Worm (Caenorhabditis elegans) whole organism, L3 larva: Measurements from ENCODE around the gene Y49E10.18.

Experiments used
- R02D3.7 ChIP-seq: fragments of 150-350 bp; optimal IDR thresholded peaks from 2 replicates; lab custom pipeline; 2014; ENCODE audit warnings: missing biosample characterization, missing genetic modification characterization
- ZK546.5 ChIP-seq: sonication (generic microtip); optimal IDR thresholded peaks from 2 replicates; lab custom pipeline; 2017; ENCODE audit warnings: missing biosample characterization, missing genetic modification characterization
- aly-2 ChIP-seq: fragments of 150-350 bp; optimal IDR thresholded peaks from 2 replicates; lab custom pipeline; 2014; ENCODE audit warnings: missing biosample characterization, missing genetic modification characterization
- ama-1 ChIP-seq: fragments of 150-350 bp; optimal IDR thresholded peaks from 2 replicates; lab custom pipeline; 2018
- ceh-16 ChIP-seq: sonication (generic microtip); optimal IDR thresholded peaks from 2 replicates; lab custom pipeline; 2017; ENCODE audit warnings: missing biosample characterization, missing genetic modification characterization
- ceh-28 ChIP-seq: fragments of 150-350 bp; optimal IDR thresholded peaks from 2 replicates; lab custom pipeline; 2014; ENCODE audit warnings: missing biosample characterization, missing genetic modification reagents, missing genetic modification characterization
- ceh-82 ChIP-seq: fragments of 150-350 bp; optimal IDR thresholded peaks from 2 replicates; lab custom pipeline; 2014; ENCODE audit warnings: missing biosample characterization, missing genetic modification characterization
- ceh-9 ChIP-seq: sonication (generic microtip); optimal IDR thresholded peaks from 2 replicates; lab custom pipeline; 2018; ENCODE audit warnings: missing biosample characterization, missing genetic modification characterization
- daf-12 ChIP-seq: fragments of 150-350 bp; optimal IDR thresholded peaks from 2 replicates; lab custom pipeline; 2014; ENCODE audit warnings: missing biosample characterization, missing genetic modification reagents, missing genetic modification characterization
- egl-27 ChIP-seq: sonication (generic microtip); optimal IDR thresholded peaks from 4 replicates; lab custom pipeline; 2017; ENCODE audit warnings: missing biosample characterization, missing genetic modification reagents, missing genetic modification characterization
- egl-5 ChIP-seq: fragments of 150-350 bp; optimal IDR thresholded peaks from 2 replicates; lab custom pipeline; 2017; ENCODE audit warnings: missing biosample characterization, missing genetic modification reagents, missing genetic modification characterization, inconsistent platforms
- elt-1 ChIP-seq: fragments of 150-350 bp; optimal IDR thresholded peaks from 2 replicates; lab custom pipeline; 2014; ENCODE audit warnings: missing biosample characterization, missing genetic modification characterization
- elt-2 ChIP-seq: sonication (generic microtip); optimal IDR thresholded peaks from 2 replicates; lab custom pipeline; 2016; ENCODE audit warnings: missing genetic modification reagents, mild to moderate bottlenecking, missing genetic modification characterization, missing compliant biosample characterization
- elt-3 ChIP-seq, 3 experiments: fragments of 150-350 bp in 1 of 3; sonication (generic microtip) in 2 of 3; optimal IDR thresholded peaks; 2 replicates in 2 of 3; 4 replicates in 1 of 3; lab custom pipeline; 2014 to 2017; ENCODE audit warnings: missing biosample characterization in 3 of 3, missing genetic modification characterization in 3 of 3
- eor-1 ChIP-seq, 2 experiments: fragments of 150-350 bp; optimal IDR thresholded peaks; 2 replicates each; lab custom pipeline; 2014 to 2018; ENCODE audit warnings: missing biosample characterization in 2 of 2, missing genetic modification characterization in 2 of 2
- fkh-10 ChIP-seq: sonication (generic microtip); optimal IDR thresholded peaks from 2 replicates; lab custom pipeline; 2017; ENCODE audit warnings: missing biosample characterization, missing genetic modification reagents, missing genetic modification characterization
- fkh-2 ChIP-seq: fragments of 150-350 bp; optimal IDR thresholded peaks from 2 replicates; lab custom pipeline; 2014; ENCODE audit warnings: missing biosample characterization, missing genetic modification reagents, missing genetic modification characterization
- fos-1 ChIP-seq: fragments of 150-350 bp; optimal IDR thresholded peaks from 2 replicates; lab custom pipeline; 2014; ENCODE audit warnings: missing biosample characterization, missing genetic modification characterization
- jun-1 ChIP-seq: fragments of 150-350 bp; optimal IDR thresholded peaks from 2 replicates; lab custom pipeline; 2014; ENCODE audit warnings: missing biosample characterization, missing genetic modification reagents, missing genetic modification characterization
- lin-15B ChIP-seq: fragments of 150-350 bp; optimal IDR thresholded peaks from 2 replicates; lab custom pipeline; 2014; ENCODE audit warnings: missing biosample characterization, missing genetic modification characterization
- lin-39 ChIP-seq: fragments of 150-350 bp; optimal IDR thresholded peaks from 2 replicates; lab custom pipeline; 2018; ENCODE audit warnings: missing biosample characterization, missing genetic modification reagents, missing genetic modification characterization
- lsy-12 ChIP-seq: sonication (generic microtip); optimal IDR thresholded peaks from 2 replicates; lab custom pipeline; 2016; ENCODE audit warnings: mild to moderate bottlenecking, missing genetic modification characterization, missing compliant biosample characterization
- mml-1 ChIP-seq: fragments of 150-350 bp; sonication (generic microtip); optimal IDR thresholded peaks from 3 replicates; lab custom pipeline; 2014; ENCODE audit warnings: missing biosample characterization, missing genetic modification characterization
- nfya-1 ChIP-seq: sonication (generic microtip); optimal IDR thresholded peaks from 2 replicates; lab custom pipeline; 2017; ENCODE audit warnings: missing genetic modification characterization, mild to moderate bottlenecking, missing compliant biosample characterization, antibody characterized with exemption, moderate library complexity; ENCODE audit not compliant: insufficient read depth
- nhr-11 ChIP-seq: fragments of 150-350 bp; optimal IDR thresholded peaks from 2 replicates; lab custom pipeline; 2014; ENCODE audit warnings: missing biosample characterization, missing genetic modification characterization
- nhr-23 ChIP-seq: fragments of 150-350 bp; optimal IDR thresholded peaks from 2 replicates; lab custom pipeline; 2014; ENCODE audit warnings: missing biosample characterization, missing genetic modification reagents, missing genetic modification characterization
- nhr-25 ChIP-seq: sonication (generic microtip); optimal IDR thresholded peaks from 2 replicates; lab custom pipeline; 2017; ENCODE audit warnings: missing biosample characterization, missing genetic modification characterization
- nhr-28 ChIP-seq: fragments of 150-350 bp; optimal IDR thresholded peaks from 2 replicates; lab custom pipeline; 2014; ENCODE audit warnings: missing biosample characterization, missing genetic modification characterization
- nhr-67 ChIP-seq: fragments of 150-350 bp; optimal IDR thresholded peaks from 2 replicates; lab custom pipeline; 2014; ENCODE audit warnings: missing biosample characterization, missing genetic modification characterization
- pha-4 ChIP-seq: fragments of 150-350 bp; optimal IDR thresholded peaks from 2 replicates; lab custom pipeline; 2014; ENCODE audit warnings: missing biosample characterization, missing genetic modification reagents, missing genetic modification characterization
- pqm-1 ChIP-seq: fragments of 150-350 bp; optimal IDR thresholded peaks from 2 replicates; lab custom pipeline; 2017; ENCODE audit warnings: missing biosample characterization, missing genetic modification characterization, inconsistent platforms
- sea-2 ChIP-seq: fragments of 150-350 bp; sonication (generic microtip); optimal IDR thresholded peaks from 4 replicates; lab custom pipeline; 2014; ENCODE audit warnings: missing biosample characterization, missing genetic modification reagents, missing genetic modification characterization
- skn-1 ChIP-seq: fragments of 150-350 bp; optimal IDR thresholded peaks from 2 replicates; lab custom pipeline; 2014; ENCODE audit warnings: missing biosample characterization, missing genetic modification characterization
- snpc-4 ChIP-seq: fragments of 150-350 bp; optimal IDR thresholded peaks from 2 replicates; lab custom pipeline; 2014; ENCODE audit warnings: missing biosample characterization, missing genetic modification characterization
- tbx-2 ChIP-seq: sonication (generic microtip); optimal IDR thresholded peaks from 2 replicates; lab custom pipeline; 2016; ENCODE audit warnings: mild to moderate bottlenecking, missing genetic modification characterization, missing compliant biosample characterization
- zag-1 ChIP-seq: fragments of 150-350 bp; optimal IDR thresholded peaks from 2 replicates; lab custom pipeline; 2014; ENCODE audit warnings: missing biosample characterization, missing genetic modification characterization
- ztf-11 ChIP-seq: fragments of 150-350 bp; optimal IDR thresholded peaks from 2 replicates; lab custom pipeline; 2014; ENCODE audit warnings: missing biosample characterization, missing genetic modification characterization

Y49E10.18 gene

DNA sequence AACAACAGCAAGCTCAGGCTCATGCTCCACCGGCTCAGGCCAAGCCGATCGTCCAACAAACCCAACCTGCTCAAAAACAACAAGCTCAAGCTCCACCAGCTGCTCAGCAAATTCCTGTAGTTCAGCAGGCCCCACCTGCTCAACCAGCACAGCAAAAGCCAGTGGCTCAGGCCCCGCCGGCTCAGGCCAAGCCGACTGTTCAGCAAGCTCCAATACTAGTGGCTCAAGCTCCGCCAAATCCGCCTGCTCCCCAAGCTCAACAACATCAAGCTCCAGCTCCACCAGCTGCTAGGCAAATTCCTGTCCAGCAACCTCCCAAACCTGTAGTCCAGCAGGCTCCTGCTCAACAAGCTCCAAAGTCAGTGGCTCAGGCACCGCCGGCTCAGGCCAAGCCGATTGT lies 23.9 kb upstream of the Y49E10.18 start:
- TF ChIP-seq nhr-23 (tag; lab: Kevin White, UChicago) (no peak), lin-15B (tag; lab: Kevin White, UChicago) (no peak), eor-1 (tag; optimal IDR thresholded peaks at IDR 0.05; lab: Kevin White, UChicago) (no peak), ceh-28 (no peak), elt-1 (no peak), egl-5 (tag; lab: Kevin White, UChicago) (no peak), snpc-4 (tag; lab: Kevin White, UChicago) (no peak), fos-1 (tag; lab: Kevin White, UChicago) (no peak), pqm-1 (tag; lab: Kevin White, UChicago) (no peak), aly-2 (tag; lab: Kevin White, UChicago) (no peak), ceh-82 (tag; lab: Kevin White, UChicago) (no peak)

ce11 chrIII:12468869-12469268 lies 23.0 kb upstream of the Y49E10.18 start, which contains the start of gene Y49E10.29:
Gene Y49E10.29 (plus strand): TSS chrIII:12469169.
- TF ChIP-seq lin-15B (tag; lab: Kevin White, UChicago) (no peak), nhr-28 (tag; lab: Kevin White, UChicago) (no peak), jun-1 (tag; lab: Kevin White, UChicago) (no peak), mml-1 (no peak), daf-12 (tag; lab: Kevin White, UChicago) (no peak), ztf-11 (tag; lab: Kevin White, UChicago) (no peak), ceh-16 (tag; lab: Kevin White, UChicago) (no peak), elt-2 (tag; lab: Kevin White, UChicago) (no peak), tbx-2 (no peak), lin-39 (tag; lab: Kevin White, UChicago) (no peak), zag-1 (tag; lab: Kevin White, UChicago) (no peak), fkh-2 (tag; lab: Kevin White, UChicago) (no peak), ama-1 (lab: Kevin White, UChicago) (no peak), nhr-67 (tag; lab: Kevin White, UChicago) (no peak), lsy-12 (tag; lab: Kevin White, UChicago) (no peak), ceh-9 (tag; lab: Kevin White, UChicago) (no peak)
- TF ChIP-seq, all 47 proteins: peak for 0

- TF ChIP-seq nfya-1 (tag; lab: Kevin White, UChicago) (no peak), skn-1 (tag; lab: Kevin White, UChicago) (no peak), eor-1 (tag; optimal IDR thresholded peaks at IDR 0.05; lab: Kevin White, UChicago) (no peak), fos-1 (tag; lab: Kevin White, UChicago) (no peak)
- TF ChIP-seq, all 47 proteins: peak for 0
These were observed 20.4 kb upstream of the Y49E10.18 start, which contains the start of gene pstk-1 for ce11 chrIII:12466310-12466709. Gene pstk-1 (plus strand): TSS chrIII:12466610.

DNA sequence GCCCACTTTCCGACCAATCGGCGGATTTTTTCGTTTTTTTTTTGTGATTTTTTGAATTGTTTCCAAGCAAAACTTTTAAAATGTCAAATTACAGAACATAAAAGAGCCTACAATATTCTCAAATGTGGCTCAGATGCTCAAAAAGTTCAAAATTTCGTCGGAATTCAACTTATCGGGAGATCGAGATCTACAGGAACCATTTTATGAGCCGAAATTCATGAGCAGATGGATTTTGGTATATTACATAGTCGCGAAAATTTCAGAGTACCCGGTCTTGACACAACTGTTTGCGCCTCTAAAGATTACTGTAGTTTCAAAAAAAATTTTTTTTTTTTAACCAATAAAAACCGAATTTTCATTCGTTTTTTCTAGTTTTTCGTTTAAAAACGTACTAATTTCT lies 13.1 kb upstream of the Y49E10.18 start:
- TF ChIP-seq ceh-82 (tag; lab: Kevin White, UChicago) (no peak), R02D3.7 (no peak), nhr-11 (no peak), zag-1 (tag; lab: Kevin White, UChicago) (no peak), nhr-25 (no peak), ceh-28 (no peak), egl-27 (tag; lab: Kevin White, UChicago) (no peak), fos-1 (tag; lab: Kevin White, UChicago) (no peak), lsy-12 (tag; lab: Kevin White, UChicago) (no peak), mml-1 (no peak)

ce11 chrIII:12456801-12457647 lies 11.1 kb upstream of the Y49E10.18 start, which contains the start of the genes scav-3 and Y49E10.21:
Gene scav-3 (minus strand): TSS chrIII:12456850.
Gene Y49E10.21 (plus strand): TSS chrIII:12457597.
- TF ChIP-seq sea-2 (GFP tag; lab: Kevin White, UChicago) (no peak), pha-4 (tag; lab: Kevin White, UChicago) (peak; percentile 90), nhr-23 (tag; lab: Kevin White, UChicago) (peak; percentile 8), daf-12 (tag; lab: Kevin White, UChicago) (no peak), mml-1 (no peak), R02D3.7 (no peak), ZK546.5 (tag; lab: Kevin White, UChicago) (no peak), fkh-10 (GFP tag; lab: Kevin White, UChicago) (no peak), snpc-4 (tag; lab: Kevin White, UChicago) (peak; percentile 1), ceh-82 (tag; lab: Kevin White, UChicago) (no peak), lin-15B (tag; lab: Kevin White, UChicago) (peak; percentile 53), elt-2 (tag; lab: Kevin White, UChicago) (peak; percentile 40), nhr-11 (peak; percentile 57), nhr-25 (peak; percentile 27), pqm-1 (tag; lab: Kevin White, UChicago) (peak; percentile 35), ceh-28 (peak; percentile 73), eor-1 (tag; optimal IDR thresholded peaks at IDR 0.05; lab: Kevin White, UChicago) (no peak), nfya-1 (tag; lab: Kevin White, UChicago) (peak; percentile 47), elt-3 (tag; optimal IDR thresholded peaks at IDR 0.05; lab: Kevin White, UChicago) (no peak), skn-1 (tag; lab: Kevin White, UChicago) (no peak), egl-5 (tag; lab: Kevin White, UChicago) (peak; percentile 56)
